Fruit fly (Drosophila melanogaster) whole organism, prepupa: ENCODE measurements around the gene REPTOR.

Experiments used
- Blimp-1 ChIP-seq: fragments of 200-800 bp; sonication (Bioruptor generic); optimal IDR thresholded peaks from 3 replicates; lab custom pipeline; 2017; ENCODE audit warnings: missing biosample characterization, missing genetic modification characterization, mild to moderate bottlenecking, moderate library complexity, missing genetic modification reagents
- CG10631 ChIP-seq: fragments of 200-800 bp; sonication (Bioruptor generic); optimal IDR thresholded peaks from 2 replicates; lab custom pipeline; 2016; ENCODE audit warnings: missing biosample characterization, missing genetic modification characterization
- CG10669 ChIP-seq: fragments of 200-800 bp; sonication (Bioruptor generic); optimal IDR thresholded peaks from 3 replicates; lab custom pipeline; 2018; ENCODE audit warnings: missing biosample characterization, mild to moderate bottlenecking, missing genetic modification characterization, moderate library complexity
- CG11294 ChIP-seq: fragments of 200-800 bp; sonication (Bioruptor generic); IDR thresholded peaks from 2 replicates; pipeline ENCODE4 v1.3.6; 2022; ENCODE audit warnings: missing biosample characterization, missing genetic modification characterization
- CG15336 ChIP-seq: fragments of 200-800 bp; sonication (Bioruptor generic); IDR thresholded peaks from 2 replicates; pipeline ENCODE4 v1.3.6; 2022; ENCODE audit warnings: missing biosample characterization, missing genetic modification characterization
- CG16779 ChIP-seq: fragments of 200-800 bp; sonication (Bioruptor generic); optimal IDR thresholded peaks from 3 replicates; lab custom pipeline; 2017; ENCODE audit warnings: missing biosample characterization, mild to moderate bottlenecking, missing genetic modification characterization
- CG3032 ChIP-seq: fragments of 200-800 bp; optimal IDR thresholded peaks from 2 replicates; lab custom pipeline; 2019; ENCODE audit warnings: missing biosample characterization, mild to moderate bottlenecking, missing genetic modification characterization, moderate library complexity
- CG31627 ChIP-seq: fragments of 200-800 bp; sonication (Bioruptor generic); optimal IDR thresholded peaks from 3 replicates; lab custom pipeline; 2016; ENCODE audit warnings: missing biosample characterization, missing genetic modification characterization
- CG32006 ChIP-seq: fragments of 200-800 bp; sonication (Bioruptor generic); optimal IDR thresholded peaks from 3 replicates; lab custom pipeline; 2017; ENCODE audit warnings: missing biosample characterization, mild to moderate bottlenecking, missing genetic modification characterization
- CG34406 ChIP-seq: fragments of 200-800 bp; sonication (Bioruptor generic); optimal IDR thresholded peaks from 3 replicates; lab custom pipeline; 2016; ENCODE audit warnings: missing biosample characterization, missing genetic modification characterization
- CG3919 ChIP-seq: fragments of 200-800 bp; sonication (Bioruptor generic); optimal IDR thresholded peaks from 3 replicates; lab custom pipeline; 2016; ENCODE audit warnings: missing biosample characterization, missing genetic modification characterization
- CG4318 ChIP-seq: fragments of 200-800 bp; sonication (Bioruptor generic); optimal IDR thresholded peaks from 3 replicates; lab custom pipeline; 2017; ENCODE audit warnings: missing biosample characterization, mild to moderate bottlenecking, missing genetic modification characterization
- CG6163 ChIP-seq: fragments of 200-800 bp; sonication (Bioruptor generic); IDR thresholded peaks from 3 replicates; pipeline ENCODE4 v1.3.6; 2022; ENCODE audit warnings: missing biosample characterization, missing genetic modification characterization
- CG6276 ChIP-seq: fragments of 200-800 bp; sonication (Bioruptor generic); optimal IDR thresholded peaks from 2 replicates; lab custom pipeline; 2017; ENCODE audit warnings: missing biosample characterization, mild to moderate bottlenecking, missing genetic modification characterization
- CG6808 ChIP-seq: fragments of 200-800 bp; sonication (Bioruptor generic); optimal IDR thresholded peaks from 3 replicates; lab custom pipeline; 2017; ENCODE audit warnings: missing biosample characterization, missing genetic modification characterization, mild to moderate bottlenecking, moderate library complexity, missing genetic modification reagents
- CG7368 ChIP-seq: fragments of 200-800 bp; sonication (Bioruptor generic); optimal IDR thresholded peaks from 3 replicates; lab custom pipeline; 2016; ENCODE audit warnings: missing biosample characterization, missing genetic modification characterization
- CG8119 ChIP-seq: fragments of 200-800 bp; sonication (Bioruptor generic); IDR thresholded peaks from 3 replicates; pipeline ENCODE4 v1.3.6; 2022; ENCODE audit warnings: missing biosample characterization, missing genetic modification characterization
- CG8319 ChIP-seq: fragments of 200-800 bp; sonication (Bioruptor generic); optimal IDR thresholded peaks from 3 replicates; lab custom pipeline; 2016; ENCODE audit warnings: missing biosample characterization, missing genetic modification characterization
- CG9139 ChIP-seq: fragments of 200-800 bp; sonication (Bioruptor generic); optimal IDR thresholded peaks from 3 replicates; lab custom pipeline; 2017; ENCODE audit warnings: missing biosample characterization, mild to moderate bottlenecking, missing genetic modification characterization
- Eip78C ChIP-seq: fragments of 200-800 bp; sonication (Bioruptor generic); peaks from one replicate; lab custom pipeline; 2016; ENCODE audit warnings: missing biosample characterization, missing genetic modification characterization
- Eip93F ChIP-seq: fragments of 200-800 bp; sonication (Bioruptor generic); optimal IDR thresholded peaks from 2 replicates; lab custom pipeline; 2016; ENCODE audit warnings: missing biosample characterization, mild to moderate bottlenecking, missing genetic modification characterization
- Ets21C ChIP-seq: fragments of 200-800 bp; sonication (Bioruptor generic); optimal IDR thresholded peaks from 3 replicates; lab custom pipeline; 2016; ENCODE audit warnings: missing biosample characterization, missing genetic modification characterization
- Ets96B ChIP-seq: fragments of 200-800 bp; optimal IDR thresholded peaks from 2 replicates; lab custom pipeline; 2019; ENCODE audit warnings: missing biosample characterization, mild to moderate bottlenecking, missing genetic modification characterization, moderate library complexity
- Gug ChIP-seq: fragments of 200-800 bp; sonication (Bioruptor generic); IDR thresholded peaks from 2 replicates; pipeline ENCODE4 v1.3.6; 2022; ENCODE audit warnings: missing biosample characterization, missing genetic modification characterization
- Hr38 ChIP-seq: sonication (Bioruptor generic); optimal IDR thresholded peaks from 2 replicates; lab custom pipeline; 2016; ENCODE audit warnings: missing biosample characterization, missing genetic modification characterization
- Hr39 ChIP-seq: fragments of 200-800 bp; sonication (Bioruptor generic); optimal IDR thresholded peaks from 2 replicates; lab custom pipeline; 2016; ENCODE audit warnings: missing biosample characterization, missing genetic modification characterization
- Hr4 ChIP-seq: fragments of 200-800 bp; sonication (Bioruptor generic); optimal IDR thresholded peaks from 3 replicates; lab custom pipeline; 2016; ENCODE audit warnings: missing biosample characterization, missing genetic modification characterization
- Smox ChIP-seq: fragments of 200-800 bp; sonication (Bioruptor generic); optimal IDR thresholded peaks from 3 replicates; lab custom pipeline; 2016; ENCODE audit warnings: missing biosample characterization, missing genetic modification characterization
- Sox102F ChIP-seq: fragments of 200-800 bp; sonication (Bioruptor generic); optimal IDR thresholded peaks from 2 replicates; lab custom pipeline; 2016; ENCODE audit warnings: missing biosample characterization, mild to moderate bottlenecking, missing genetic modification characterization
- Sox14 ChIP-seq: fragments of 200-800 bp; sonication (Bioruptor generic); optimal IDR thresholded peaks from 3 replicates; lab custom pipeline; 2016; ENCODE audit warnings: missing biosample characterization, missing genetic modification characterization
- Sox15 ChIP-seq: fragments of 200-800 bp; sonication (Bioruptor generic); optimal IDR thresholded peaks from 3 replicates; lab custom pipeline; 2016; ENCODE audit warnings: missing biosample characterization, missing genetic modification characterization
- achi ChIP-seq: fragments of 200-800 bp; sonication (Bioruptor generic); optimal IDR thresholded peaks from 3 replicates; lab custom pipeline; 2016; ENCODE audit warnings: missing biosample characterization, missing genetic modification characterization
- cyc ChIP-seq: fragments of 200-800 bp; sonication (Bioruptor generic); optimal IDR thresholded peaks from 3 replicates; lab custom pipeline; 2016; ENCODE audit warnings: missing biosample characterization, missing genetic modification characterization
- dac ChIP-seq: fragments of 200-800 bp; sonication (Bioruptor generic); optimal IDR thresholded peaks from 2 replicates; lab custom pipeline; 2017; ENCODE audit warnings: missing biosample characterization, mild to moderate bottlenecking, missing genetic modification characterization
- dsx ChIP-seq: fragments of 200-800 bp; optimal IDR thresholded peaks from 3 replicates; lab custom pipeline; 2019; ENCODE audit warnings: missing biosample characterization, mild to moderate bottlenecking, missing genetic modification characterization, moderate library complexity; ENCODE audit not compliant: poor library complexity, severe bottlenecking
- eg ChIP-seq: fragments of 200-800 bp; sonication (Bioruptor generic); IDR thresholded peaks from 3 replicates; pipeline ENCODE4 v1.3.6; 2022; ENCODE audit warnings: missing biosample characterization, missing genetic modification characterization
- fd85E ChIP-seq: fragments of 200-800 bp; sonication (Bioruptor generic); optimal IDR thresholded peaks from 3 replicates; lab custom pipeline; 2016; ENCODE audit warnings: missing biosample characterization, missing genetic modification characterization
- fkh ChIP-seq: fragments of 200-800 bp; sonication (Bioruptor generic); optimal IDR thresholded peaks from 3 replicates; lab custom pipeline; 2017; ENCODE audit warnings: missing biosample characterization, mild to moderate bottlenecking, missing genetic modification characterization, moderate library complexity
- spab ChIP-seq: fragments of 200-800 bp; sonication (Bioruptor generic); optimal IDR thresholded peaks from 2 replicates; lab custom pipeline; 2017; ENCODE audit warnings: missing biosample characterization, mild to moderate bottlenecking, missing genetic modification characterization, missing genetic modification reagents
- ss ChIP-seq, 2 experiments: fragments of 200-800 bp; sonication (Bioruptor generic); optimal IDR thresholded peaks; 2 replicates in 1 of 2; 3 replicates in 1 of 2; lab custom pipeline; 2017 to 2018; ENCODE audit warnings: mild to moderate bottlenecking in 2 of 2, missing biosample characterization in 2 of 2, missing genetic modification characterization in 2 of 2, moderate library complexity in 1 of 2
- svp ChIP-seq: fragments of 200-800 bp; sonication (Bioruptor generic); peaks from one replicate; lab custom pipeline; 2016; ENCODE audit warnings: missing biosample characterization, missing genetic modification characterization
- topi ChIP-seq: fragments of 200-800 bp; sonication (Bioruptor generic); optimal IDR thresholded peaks from 3 replicates; lab custom pipeline; 2016; ENCODE audit warnings: missing biosample characterization, missing genetic modification characterization
- vri ChIP-seq: fragments of 200-800 bp; sonication (Bioruptor generic); optimal IDR thresholded peaks from 3 replicates; lab custom pipeline; 2016; ENCODE audit warnings: missing biosample characterization, mild to moderate bottlenecking, missing genetic modification characterization

The REPTOR gene

dm6 chr3R:24598549-24599204 lies 16.0 kb upstream of the REPTOR start (continued):
- TF ChIP-seq CG31627 (GFP tag; lab: Kevin White, UChicago) (peak; percentile 14), CG3032 (tag; lab: Kevin White, UChicago) (no peak), Sox14 (peak; percentile 30), CG7368 (GFP tag; lab: Kevin White, UChicago) (peak; percentile 19), CG6808 (GFP tag; lab: Kevin White, UChicago) (no peak), dsx (GFP tag; lab: Kevin White, UChicago) (peak; percentile 31), Hr4 (GFP tag; lab: Kevin White, UChicago) (peak; percentile 82), Blimp-1 (GFP tag; lab: Kevin White, UChicago) (no peak), CG6163 (GFP tag; lab: Robert Waterston, UW) (0 out of 3 replicates have a peak, but pooled peaks have one; percentile 21), CG3919 (GFP tag; lab: Kevin White, UChicago) (peak; percentile 44), Eip93F (GFP tag; lab: Kevin White, UChicago) (no peak), topi (GFP tag; lab: Kevin White, UChicago) (peak; percentile 30), CG16779 (no peak), Hr38 (GFP tag; lab: Kevin White, UChicago) (no peak), CG32006 (peak; percentile 86), Hr39 (no peak), cyc (GFP tag; lab: Kevin White, UChicago) (no peak), Sox102F (GFP tag; lab: Kevin White, UChicago) (no peak), dac (GFP tag; lab: Kevin White, UChicago) (peak; percentile 63)

dm6 chr3R:24596881-24597280 lies 14.2 kb upstream of the REPTOR start:
- peak; percentile 41 for TF ChIP-seq vri (GFP tag; lab: Kevin White, UChicago)
- no peak for TF ChIP-seq svp (GFP tag; lab: Kevin White, UChicago)

- no peak for TF ChIP-seq vri (GFP tag; lab: Kevin White, UChicago)
- peak; percentile 4 for TF ChIP-seq fd85E (GFP tag; lab: Kevin White, UChicago)
- TF ChIP-seq dsx (GFP tag; lab: Kevin White, UChicago): no peak
- TF ChIP-seq CG8319 (GFP tag; lab: Kevin White, UChicago): no peak
- peak; percentile 14 for TF ChIP-seq CG6808 (GFP tag; lab: Kevin White, UChicago)
- TF ChIP-seq Eip78C: peak; percentile 66
- TF ChIP-seq CG8119 (GFP tag; lab: Robert Waterston, UW): no peak
- no peak for TF ChIP-seq Ets96B (tag; lab: Kevin White, UChicago)
- no peak for TF ChIP-seq cyc (GFP tag; lab: Kevin White, UChicago)
- no peak for TF ChIP-seq CG9139 (GFP tag; lab: Kevin White, UChicago)
- TF ChIP-seq CG11294 (GFP tag; lab: Robert Waterston, UW): no peak
- TF ChIP-seq Hr38 (GFP tag; lab: Kevin White, UChicago): no peak
- no peak for TF ChIP-seq dac (GFP tag; lab: Kevin White, UChicago)
- no peak for TF ChIP-seq Gug (GFP tag; lab: Robert Waterston, UW)
- no peak for TF ChIP-seq CG3919 (GFP tag; lab: Kevin White, UChicago)
- TF ChIP-seq achi: no peak
- no peak for TF ChIP-seq CG34406 (GFP tag; lab: Kevin White, UChicago)
- no peak for TF ChIP-seq CG6276
- TF ChIP-seq CG31627 (GFP tag; lab: Kevin White, UChicago): no peak
- TF ChIP-seq Sox15 (GFP tag; lab: Kevin White, UChicago): no peak
- no peak for TF ChIP-seq Ets21C
- peak; percentile 15 to 53 for TF ChIP-seq ss (GFP tag; optimal IDR thresholded peaks at IDR 0.05; lab: Kevin White, UChicago)
- TF ChIP-seq CG4318 (GFP tag; lab: Kevin White, UChicago): no peak
- no peak for TF ChIP-seq CG15336 (GFP tag; lab: Robert Waterston, UW)
- no peak for TF ChIP-seq Sox102F (GFP tag; lab: Kevin White, UChicago)
- 0 out of 3 replicates have a peak, but pooled peaks have one; percentile 29 for TF ChIP-seq eg
- no peak for TF ChIP-seq fkh (GFP tag; lab: Kevin White, UChicago)
- no peak for TF ChIP-seq svp (GFP tag; lab: Kevin White, UChicago)
- TF ChIP-seq Eip93F (GFP tag; lab: Kevin White, UChicago): no peak
- no peak for TF ChIP-seq spab (GFP tag; lab: Kevin White, UChicago)
- no peak for TF ChIP-seq CG10631 (GFP tag; lab: Kevin White, UChicago)
- TF ChIP-seq CG16779: no peak
- TF ChIP-seq topi (GFP tag; lab: Kevin White, UChicago): no peak
- TF ChIP-seq CG10669: no peak
- no peak for TF ChIP-seq CG6163 (GFP tag; lab: Robert Waterston, UW)
- TF ChIP-seq Smox (GFP tag; lab: Kevin White, UChicago): no peak
Measured at dm6 chr3R:24595330-24596114, 12.9 kb upstream of the REPTOR start.
